Worm (Caenorhabditis elegans) whole organism, L3 larva: ENCODE results near the gene unc-18.
A peak's percentile ranks its signal among the peaks of the same experiment; 100 is the strongest.
"Not testable (repeated sequence)": the region's sequence is repeated elsewhere in the genome, so short reads cannot be mapped to it uniquely, and the experiment has no call there.

Experiments
- ama-1 ChIP-seq: fragments of 150-350 bp; optimal IDR thresholded peaks from 2 replicates; lab custom pipeline; 2018
- ceh-16 ChIP-seq: sonication (generic microtip); optimal IDR thresholded peaks from 2 replicates; lab custom pipeline; 2017; ENCODE audit warnings: missing biosample characterization, missing genetic modification characterization
- ceh-28 ChIP-seq: fragments of 150-350 bp; optimal IDR thresholded peaks from 2 replicates; lab custom pipeline; 2014; ENCODE audit warnings: missing biosample characterization, missing genetic modification reagents, missing genetic modification characterization
- ceh-82 ChIP-seq: fragments of 150-350 bp; optimal IDR thresholded peaks from 2 replicates; lab custom pipeline; 2014; ENCODE audit warnings: missing biosample characterization, missing genetic modification characterization
- ceh-9 ChIP-seq: sonication (generic microtip); optimal IDR thresholded peaks from 2 replicates; lab custom pipeline; 2018; ENCODE audit warnings: missing biosample characterization, missing genetic modification characterization
- egl-27 ChIP-seq: sonication (generic microtip); optimal IDR thresholded peaks from 4 replicates; lab custom pipeline; 2017; ENCODE audit warnings: missing biosample characterization, missing genetic modification reagents, missing genetic modification characterization
- egl-5 ChIP-seq: fragments of 150-350 bp; optimal IDR thresholded peaks from 2 replicates; lab custom pipeline; 2017; ENCODE audit warnings: missing biosample characterization, missing genetic modification reagents, missing genetic modification characterization, inconsistent platforms
- elt-1 ChIP-seq: fragments of 150-350 bp; optimal IDR thresholded peaks from 2 replicates; lab custom pipeline; 2014; ENCODE audit warnings: missing biosample characterization, missing genetic modification characterization
- elt-2 ChIP-seq: sonication (generic microtip); optimal IDR thresholded peaks from 2 replicates; lab custom pipeline; 2016; ENCODE audit warnings: missing genetic modification reagents, mild to moderate bottlenecking, missing genetic modification characterization, missing compliant biosample characterization
- elt-3 ChIP-seq, 3 experiments: fragments of 150-350 bp in 1 of 3; sonication (generic microtip) in 2 of 3; optimal IDR thresholded peaks; 2 replicates in 2 of 3; 4 replicates in 1 of 3; lab custom pipeline; 2014 to 2017; ENCODE audit warnings: missing biosample characterization in 3 of 3, missing genetic modification characterization in 3 of 3
- eor-1 ChIP-seq, 2 experiments: fragments of 150-350 bp; optimal IDR thresholded peaks; 2 replicates each; lab custom pipeline; 2014 to 2018; ENCODE audit warnings: missing biosample characterization in 2 of 2, missing genetic modification characterization in 2 of 2
- fkh-10 ChIP-seq: sonication (generic microtip); optimal IDR thresholded peaks from 2 replicates; lab custom pipeline; 2017; ENCODE audit warnings: missing biosample characterization, missing genetic modification reagents, missing genetic modification characterization
- fos-1 ChIP-seq: fragments of 150-350 bp; optimal IDR thresholded peaks from 2 replicates; lab custom pipeline; 2014; ENCODE audit warnings: missing biosample characterization, missing genetic modification characterization
- lin-15B ChIP-seq: fragments of 150-350 bp; optimal IDR thresholded peaks from 2 replicates; lab custom pipeline; 2014; ENCODE audit warnings: missing biosample characterization, missing genetic modification characterization
- lin-39 ChIP-seq: fragments of 150-350 bp; optimal IDR thresholded peaks from 2 replicates; lab custom pipeline; 2018; ENCODE audit warnings: missing biosample characterization, missing genetic modification reagents, missing genetic modification characterization
- lsy-12 ChIP-seq: sonication (generic microtip); optimal IDR thresholded peaks from 2 replicates; lab custom pipeline; 2016; ENCODE audit warnings: mild to moderate bottlenecking, missing genetic modification characterization, missing compliant biosample characterization
- mdl-1 ChIP-seq: fragments of 150-350 bp; optimal IDR thresholded peaks from 2 replicates; lab custom pipeline; 2014; ENCODE audit warnings: missing biosample characterization, missing genetic modification characterization
- mml-1 ChIP-seq: fragments of 150-350 bp; sonication (generic microtip); optimal IDR thresholded peaks from 3 replicates; lab custom pipeline; 2014; ENCODE audit warnings: missing biosample characterization, missing genetic modification characterization
- nfya-1 ChIP-seq: sonication (generic microtip); optimal IDR thresholded peaks from 2 replicates; lab custom pipeline; 2017; ENCODE audit warnings: missing genetic modification characterization, mild to moderate bottlenecking, missing compliant biosample characterization, antibody characterized with exemption, moderate library complexity; ENCODE audit not compliant: insufficient read depth
- nhr-23 ChIP-seq: fragments of 150-350 bp; optimal IDR thresholded peaks from 2 replicates; lab custom pipeline; 2014; ENCODE audit warnings: missing biosample characterization, missing genetic modification reagents, missing genetic modification characterization
- nhr-25 ChIP-seq: sonication (generic microtip); optimal IDR thresholded peaks from 2 replicates; lab custom pipeline; 2017; ENCODE audit warnings: missing biosample characterization, missing genetic modification characterization
- nhr-77 ChIP-seq: fragments of 150-350 bp; optimal IDR thresholded peaks from 2 replicates; lab custom pipeline; 2014; ENCODE audit warnings: missing biosample characterization, missing genetic modification characterization
- pha-4 ChIP-seq: fragments of 150-350 bp; optimal IDR thresholded peaks from 2 replicates; lab custom pipeline; 2014; ENCODE audit warnings: missing biosample characterization, missing genetic modification reagents, missing genetic modification characterization
- pqm-1 ChIP-seq: fragments of 150-350 bp; optimal IDR thresholded peaks from 2 replicates; lab custom pipeline; 2017; ENCODE audit warnings: missing biosample characterization, missing genetic modification characterization, inconsistent platforms
- sea-2 ChIP-seq: fragments of 150-350 bp; sonication (generic microtip); optimal IDR thresholded peaks from 4 replicates; lab custom pipeline; 2014; ENCODE audit warnings: missing biosample characterization, missing genetic modification reagents, missing genetic modification characterization
- tbx-2 ChIP-seq: sonication (generic microtip); optimal IDR thresholded peaks from 2 replicates; lab custom pipeline; 2016; ENCODE audit warnings: mild to moderate bottlenecking, missing genetic modification characterization, missing compliant biosample characterization
- unc-39 ChIP-seq: sonication (generic microtip); optimal IDR thresholded peaks from 4 replicates; lab custom pipeline; 2017; ENCODE audit warnings: missing biosample characterization, missing genetic modification characterization
- unc-62 ChIP-seq: fragments of 150-350 bp; sonication (generic microtip); optimal IDR thresholded peaks from 4 replicates; lab custom pipeline; 2014; ENCODE audit warnings: missing biosample characterization, missing genetic modification reagents, missing genetic modification characterization
- ztf-11 ChIP-seq: fragments of 150-350 bp; optimal IDR thresholded peaks from 2 replicates; lab custom pipeline; 2014; ENCODE audit warnings: missing biosample characterization, missing genetic modification characterization
- ztf-4 ChIP-seq: fragments of 150-350 bp; optimal IDR thresholded peaks from 2 replicates; lab custom pipeline; 2014; ENCODE audit warnings: missing biosample characterization, missing genetic modification characterization

Gene unc-18

ce11 chrX:7660919-7661557 is 21.7 kb upstream of the unc-18 start, which contains the start of gene pcca-1:
TSS of gene pcca-1 (minus strand) at chrX:7660986.
- TF ChIP-seq elt-2 (peak; percentile 46), nfya-1 (tag; lab: Kevin White, UChicago) (peak; percentile 47), ceh-28 (peak; percentile 42), eor-1 (tag; optimal IDR thresholded peaks at IDR 0.05; lab: Kevin White, UChicago) (no peak), lin-39 (peak; percentile 6), mml-1 (no peak), elt-1 (tag; lab: Kevin White, UChicago) (no peak)
- TF ChIP-seq, all 47 proteins: peak for 4

- TF ChIP-seq ztf-4 (tag; lab: Kevin White, UChicago) (no peak), lin-15B (tag; lab: Kevin White, UChicago) (peak; percentile 43), lin-39 (peak; percentile 32), nhr-23 (tag; lab: Kevin White, UChicago) (peak; percentile 80), ceh-28 (peak; percentile 36), pqm-1 (peak; percentile 36), unc-62 (GFP tag; lab: Kevin White, UChicago) (no peak), pha-4 (tag; lab: Kevin White, UChicago) (peak; percentile 79), fos-1 (tag; lab: Kevin White, UChicago) (no peak), eor-1 (tag; optimal IDR thresholded peaks at IDR 0.05; lab: Kevin White, UChicago) (no peak), ztf-11 (tag; lab: Kevin White, UChicago) (no peak), egl-5 (peak; percentile 17), nfya-1 (tag; lab: Kevin White, UChicago) (peak; percentile 48), elt-2 (peak; percentile 44), ama-1 (peak; percentile 87), nhr-25 (tag; lab: Kevin White, UChicago) (peak; percentile 38)
These were observed 21.1 kb upstream of the unc-18 start for ce11 chrX:7661628-7662027.

DNA sequence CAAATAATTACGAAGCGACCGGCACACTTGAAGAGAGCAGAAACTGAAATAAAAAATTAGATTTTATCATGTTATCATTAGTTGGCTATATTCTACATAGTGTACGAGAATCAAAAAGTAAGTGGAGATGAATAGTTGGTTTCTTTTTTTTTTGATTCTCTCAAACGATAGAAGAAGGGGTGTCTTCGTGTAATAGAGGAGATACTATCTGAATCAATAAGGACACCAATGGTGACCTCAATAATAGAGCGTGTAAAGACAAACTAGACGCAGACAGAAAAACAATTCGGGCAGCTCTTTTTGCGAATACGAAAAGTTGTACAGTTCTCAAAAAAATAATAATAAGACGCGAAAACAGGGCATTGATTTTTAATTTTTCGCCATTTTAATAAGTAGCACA is 20.2 kb upstream of the unc-18 start:
- TF ChIP-seq elt-3 (tag; optimal IDR thresholded peaks at IDR 0.05; lab: Kevin White, UChicago) (no peak), ceh-82 (no peak), ceh-9 (no peak), elt-1 (tag; lab: Kevin White, UChicago) (peak; percentile 19), unc-39 (tag; lab: Kevin White, UChicago) (no peak), ceh-28 (peak; percentile 56), nhr-23 (tag; lab: Kevin White, UChicago) (peak; percentile 54), nhr-25 (tag; lab: Kevin White, UChicago) (peak; percentile 12), eor-1 (tag; optimal IDR thresholded peaks at IDR 0.05; lab: Kevin White, UChicago) (no peak)
- TF ChIP-seq, all 47 proteins: peak for 4

DNA sequence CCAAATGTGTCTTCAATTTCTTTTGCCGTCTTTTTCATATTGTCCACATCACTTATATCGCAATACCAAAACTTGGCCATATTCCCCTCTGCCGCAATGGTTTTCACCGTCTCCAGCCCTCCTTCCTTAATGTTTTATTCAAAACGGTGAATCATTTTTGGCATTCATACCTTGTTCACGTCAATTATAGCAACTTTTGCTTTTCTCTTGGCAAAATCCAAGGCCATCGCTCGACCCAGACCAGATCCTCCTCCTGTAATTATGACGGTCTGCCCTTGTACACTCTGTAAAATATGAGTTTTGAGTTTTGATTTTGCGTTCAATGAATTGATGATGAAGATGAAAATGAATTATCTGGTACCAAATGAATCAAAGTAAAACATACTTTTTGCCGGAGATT is 18.3 kb upstream of the unc-18 start:
- TF ChIP-seq egl-27 (tag; lab: Kevin White, UChicago) (no peak), nhr-25 (tag; lab: Kevin White, UChicago) (peak; percentile 64)

DNA sequence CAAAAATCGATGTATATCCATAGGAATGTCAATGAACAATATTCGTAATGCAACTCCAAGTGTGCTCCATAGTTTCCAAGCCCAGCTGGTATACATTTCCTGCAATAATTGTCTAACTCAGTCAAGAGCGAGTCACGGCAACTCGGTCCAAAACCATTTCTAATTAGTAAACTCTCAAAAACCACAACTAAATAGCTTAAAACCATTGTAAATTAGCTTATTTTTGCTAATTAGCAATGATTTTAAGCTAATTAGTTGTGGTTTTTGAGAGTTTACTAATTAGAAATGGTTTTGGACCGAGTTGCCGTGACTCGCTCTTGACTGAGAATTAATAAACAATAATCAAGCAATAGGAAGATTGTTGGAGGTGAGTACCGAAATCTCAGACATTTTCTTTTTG is 17.9 kb upstream of the unc-18 start, which contains the start of gene dhs-29:
TSS of gene dhs-29 (minus strand) at position 101 of the 400 bp plus-strand sequence.
- not testable (repeated sequence) for TF ChIP-seq lsy-12; lin-39; ceh-16 (tag; lab: Kevin White, UChicago)

- TF ChIP-seq mdl-1 (tag; lab: Kevin White, UChicago) (no peak), nhr-23 (tag; lab: Kevin White, UChicago) (peak; percentile 62)
These were observed 17.3 kb upstream of the unc-18 start for ce11 chrX:7665401-7665800.

DNA sequence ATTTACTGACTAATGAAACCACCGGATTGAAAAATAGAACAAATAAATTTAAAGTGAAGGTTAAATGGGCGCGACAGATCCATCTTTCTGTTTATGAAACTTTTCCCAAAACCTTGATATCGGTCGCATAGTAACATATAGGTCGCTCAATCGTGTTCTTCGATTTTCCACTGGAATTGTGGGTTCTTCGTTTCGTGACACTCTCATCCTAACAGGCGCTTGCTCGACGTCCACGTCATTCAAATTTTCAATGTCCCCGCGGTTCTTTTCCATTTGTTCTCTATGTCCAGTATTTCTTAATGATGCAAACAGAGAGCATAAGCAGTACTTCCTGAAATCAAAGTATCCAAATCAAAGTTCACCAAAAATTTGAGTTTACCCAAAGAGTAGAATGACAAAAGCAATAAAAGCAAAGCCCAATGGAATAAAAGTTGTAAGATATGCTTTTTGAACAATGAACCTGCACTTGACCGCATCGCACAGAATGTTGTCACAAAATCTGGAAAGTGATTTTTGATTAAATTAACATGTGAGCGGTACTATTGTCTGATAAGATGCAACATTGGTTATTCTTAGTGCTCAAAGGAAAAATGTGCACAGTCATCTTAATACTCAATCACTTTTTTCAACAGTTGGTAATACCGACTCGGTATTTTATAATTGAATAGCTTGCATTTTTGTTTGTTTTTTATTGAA is 15.2 kb upstream of the unc-18 start, which contains the start of gene F27D9.13:
TSS of gene F27D9.13 (minus strand) at position 51 of the 696 bp plus-strand sequence.
- no peak for TF ChIP-seq fkh-10 (GFP tag; lab: Kevin White, UChicago)
- TF ChIP-seq ceh-82: no peak
- no peak for TF ChIP-seq egl-27 (tag; lab: Kevin White, UChicago)
- TF ChIP-seq pqm-1: peak; percentile 67
- no peak for TF ChIP-seq lin-39
- no peak for TF ChIP-seq unc-39 (tag; lab: Kevin White, UChicago)
- TF ChIP-seq elt-2: peak; percentile 57
- no peak for TF ChIP-seq nhr-77 (tag; lab: Kevin White, UChicago)
- no peak for TF ChIP-seq nfya-1 (tag; lab: Kevin White, UChicago)
- TF ChIP-seq sea-2: no peak
- no peak for TF ChIP-seq tbx-2 (tag; lab: Kevin White, UChicago)
